Worm (Caenorhabditis elegans) whole organism, L4/young adult: ENCODE results near the gene ZK822.10.

Source experiments
- W03F9.2 ChIP-seq: fragments of 150-350 bp; optimal IDR thresholded peaks from 2 replicates; lab custom pipeline; 2014; ENCODE audit warnings: missing biosample characterization, missing genetic modification characterization
- dao-5 ChIP-seq: sonication (generic microtip); optimal IDR thresholded peaks from 2 replicates; lab custom pipeline; 2016; ENCODE audit warnings: missing genotype, missing genetic modification characterization, moderate library complexity, missing compliant biosample characterization
- him-1 ChIP-seq: sonication (generic microtip); optimal IDR thresholded peaks from 2 replicates; lab custom pipeline; 2016; ENCODE audit warnings: missing genotype, missing genetic modification reagents, missing genetic modification characterization, missing compliant biosample characterization

- TF ChIP-seq dao-5 (tag; lab: Kevin White, UChicago) (no peak), him-1 (tag; lab: Kevin White, UChicago) (no peak), W03F9.2 (no peak)
These were observed 6.1 kb downstream of the ZK822.10 start, which contains the start of gene srlf-31 for ce11 chrIV:11923074-11923473.
